Fruit fly (Drosophila melanogaster) whole organism, embryonic: ENCODE results near the gene nbs.

Experiments
- Adf1 ChIP-seq: fragments of 200-800 bp; sonication (Bioruptor generic); IDR thresholded peaks from 2 replicates; pipeline ENCODE4 v1.3.6; 2022; ENCODE audit warnings: missing biosample characterization, missing genetic modification characterization
- Atf3 ChIP-seq: fragments of 200-800 bp; sonication (Bioruptor generic); optimal IDR thresholded peaks from 3 replicates; lab custom pipeline; 2016; ENCODE audit warnings: missing biosample characterization, missing genetic modification characterization
- BtbVII ChIP-seq: fragments of 200-800 bp; sonication (Bioruptor generic); optimal IDR thresholded peaks from 3 replicates; lab custom pipeline; 2017; ENCODE audit warnings: missing biosample characterization, mild to moderate bottlenecking, missing genetic modification characterization
- CG10321 ChIP-seq: fragments of 200-800 bp; sonication (Bioruptor generic); IDR thresholded peaks from 2 replicates; pipeline ENCODE4 v1.3.6; 2022; ENCODE audit warnings: missing biosample characterization, missing genetic modification characterization
- CG10366 ChIP-seq: fragments of 200-800 bp; sonication (Bioruptor generic); IDR thresholded peaks from 2 replicates; pipeline ENCODE4 v1.3.6; 2022; ENCODE audit warnings: missing biosample characterization, missing genetic modification characterization
- CG10543 ChIP-seq: fragments of 200-800 bp; sonication (Bioruptor generic); optimal IDR thresholded peaks from 3 replicates; lab custom pipeline; 2017; ENCODE audit warnings: missing biosample characterization, mild to moderate bottlenecking, missing genetic modification characterization, moderate library complexity
- CG11456 ChIP-seq: fragments of 200-800 bp; sonication (Bioruptor generic); IDR thresholded peaks from 3 replicates; pipeline ENCODE4 v1.3.6; 2022; ENCODE audit warnings: missing biosample characterization, missing genetic modification characterization
- CG12942 ChIP-seq: fragments of 200-800 bp; sonication (Bioruptor generic); optimal IDR thresholded peaks from 3 replicates; lab custom pipeline; 2016; ENCODE audit warnings: missing biosample characterization, missing genetic modification characterization
- CG13287 ChIP-seq: fragments of 200-800 bp; sonication (Bioruptor generic); IDR thresholded peaks from 2 replicates; pipeline ENCODE4 v1.3.6; 2022; ENCODE audit warnings: missing biosample characterization, missing genetic modification characterization; ENCODE audit not compliant: partially characterized antibody
- CG13296 ChIP-seq: fragments of 200-800 bp; sonication (Bioruptor generic); optimal IDR thresholded peaks from 3 replicates; lab custom pipeline; 2018; ENCODE audit warnings: missing biosample characterization, mild to moderate bottlenecking, missing genetic modification characterization
- CG15601 ChIP-seq: fragments of 200-800 bp; sonication (Bioruptor generic); optimal IDR thresholded peaks from 3 replicates; lab custom pipeline; 2019; ENCODE audit warnings: missing biosample characterization, mild to moderate bottlenecking, missing genetic modification characterization, moderate library complexity
- CG1602 ChIP-seq: fragments of 200-800 bp; sonication (Bioruptor generic); optimal IDR thresholded peaks from 3 replicates; lab custom pipeline; 2016; ENCODE audit warnings: missing biosample characterization, missing genetic modification characterization
- CG18011 ChIP-seq: fragments of 200-800 bp; sonication (Bioruptor generic); optimal IDR thresholded peaks from 2 replicates; lab custom pipeline; 2017; ENCODE audit warnings: missing biosample characterization, missing genetic modification characterization, mild to moderate bottlenecking, moderate library complexity, missing genotype
- CG18262 ChIP-seq: fragments of 200-800 bp; optimal IDR thresholded peaks from 3 replicates; lab custom pipeline; 2019; ENCODE audit warnings: missing biosample characterization, mild to moderate bottlenecking, missing genetic modification characterization, moderate library complexity
- CG18619 ChIP-seq: fragments of 200-800 bp; sonication (Bioruptor generic); optimal IDR thresholded peaks from 3 replicates; lab custom pipeline; 2017; ENCODE audit warnings: missing biosample characterization, mild to moderate bottlenecking, missing genetic modification characterization
- CG31388 ChIP-seq: fragments of 200-800 bp; sonication (Bioruptor generic); optimal IDR thresholded peaks from 2 replicates; lab custom pipeline; 2016; ENCODE audit warnings: missing biosample characterization, missing genetic modification characterization
- CG3281 ChIP-seq: fragments of 200-800 bp; sonication (Bioruptor generic); optimal IDR thresholded peaks from 3 replicates; lab custom pipeline; 2017; ENCODE audit warnings: missing biosample characterization, mild to moderate bottlenecking, missing genetic modification characterization
- CG34376 ChIP-seq: fragments of 200-800 bp; sonication (Bioruptor generic); optimal IDR thresholded peaks from 2 replicates; lab custom pipeline; 2018; ENCODE audit warnings: missing biosample characterization, mild to moderate bottlenecking, missing genetic modification characterization
- CG4282 ChIP-seq: fragments of 200-800 bp; sonication (Bioruptor generic); optimal IDR thresholded peaks from 2 replicates; lab custom pipeline; 2016; ENCODE audit warnings: missing biosample characterization, missing genetic modification characterization
- CG5180 ChIP-seq: fragments of 200-800 bp; sonication (Bioruptor generic); optimal IDR thresholded peaks from 3 replicates; lab custom pipeline; 2017; ENCODE audit warnings: missing biosample characterization, missing genetic modification characterization, mild to moderate bottlenecking, moderate library complexity, missing genetic modification reagents
- CG6791 ChIP-seq: fragments of 200-800 bp; sonication (Bioruptor generic); IDR thresholded peaks from 3 replicates; pipeline ENCODE4 v1.3.6; 2022; ENCODE audit warnings: missing biosample characterization, missing genetic modification characterization; ENCODE audit not compliant: partially characterized antibody
- Deaf1 ChIP-seq: fragments of 200-800 bp; optimal IDR thresholded peaks from 3 replicates; lab custom pipeline; 2019; ENCODE audit warnings: missing biosample characterization, mild to moderate bottlenecking, missing genetic modification characterization, moderate library complexity
- Dp ChIP-seq: fragments of 200-800 bp; sonication (Bioruptor generic); optimal IDR thresholded peaks from 2 replicates; lab custom pipeline; 2018; ENCODE audit warnings: missing biosample characterization, mild to moderate bottlenecking, missing genetic modification characterization, moderate library complexity
- Fer1 ChIP-seq: fragments of 200-800 bp; sonication (Bioruptor generic); optimal IDR thresholded peaks from 2 replicates; lab custom pipeline; 2017; ENCODE audit warnings: missing biosample characterization, mild to moderate bottlenecking, missing genetic modification characterization
- Med ChIP-seq: fragments of 200-800 bp; sonication (Bioruptor generic); peaks from one replicate; lab custom pipeline; 2016; ENCODE audit warnings: missing biosample characterization, missing genetic modification characterization, mild to moderate bottlenecking, inconsistent platforms, moderate library complexity
- Pdp1 ChIP-seq, 2 experiments: fragments of 200-800 bp; sonication (Bioruptor generic); optimal IDR thresholded peaks; 3 replicates each; lab custom pipeline; 2016; ENCODE audit warnings: missing biosample characterization in 2 of 2, missing genetic modification characterization in 2 of 2, mild to moderate bottlenecking in 1 of 2, moderate library complexity in 1 of 2
- Rfx ChIP-seq: fragments of 200-800 bp; sonication (Bioruptor generic); IDR thresholded peaks from 2 replicates; pipeline ENCODE4 v1.3.6; 2022; ENCODE audit warnings: missing biosample characterization, missing genetic modification characterization
- Trl ChIP-seq, 3 experiments: fragments of >200 bp in 2 of 3; fragments of 200-800 bp in 1 of 3; sonication (Bioruptor generic) in 1 of 3; optimal IDR thresholded peaks; 2 replicates in 1 of 3; 3 replicates in 2 of 3; lab custom pipeline; 2016 to 2017; ENCODE audit warnings: missing biosample characterization in 1 of 3, missing genetic modification characterization in 1 of 3
- ap ChIP-seq: fragments of 200-800 bp; sonication (Bioruptor generic); IDR thresholded peaks from 2 replicates; pipeline ENCODE4 v1.3.6; 2022; ENCODE audit warnings: missing biosample characterization, missing genetic modification characterization
- caup ChIP-seq: fragments of 200-800 bp; sonication (Bioruptor generic); optimal IDR thresholded peaks from 3 replicates; lab custom pipeline; 2017; ENCODE audit warnings: missing biosample characterization, mild to moderate bottlenecking, missing genetic modification characterization, moderate library complexity; ENCODE audit not compliant: severe bottlenecking
- chinmo ChIP-seq: fragments of 200-800 bp; sonication (Bioruptor generic); IDR thresholded peaks from 4 replicates; pipeline ENCODE4 v1.3.6; 2022; ENCODE audit warnings: missing biosample characterization, missing genetic modification characterization; ENCODE audit not compliant: partially characterized antibody
- chn ChIP-seq: fragments of 200-800 bp; sonication (Bioruptor generic); optimal IDR thresholded peaks from 2 replicates; lab custom pipeline; 2016; ENCODE audit warnings: missing biosample characterization, missing genetic modification characterization
- dmrt11E ChIP-seq: fragments of 200-800 bp; sonication (Bioruptor generic); optimal IDR thresholded peaks from 3 replicates; lab custom pipeline; 2018; ENCODE audit warnings: missing biosample characterization, mild to moderate bottlenecking, missing genetic modification characterization, moderate library complexity
- ems ChIP-seq: fragments of 200-800 bp; sonication (Bioruptor generic); optimal IDR thresholded peaks from 3 replicates; lab custom pipeline; 2016; ENCODE audit warnings: missing biosample characterization, missing genetic modification characterization
- exex ChIP-seq: fragments of 200-800 bp; sonication (Bioruptor generic); optimal IDR thresholded peaks from 4 replicates; lab custom pipeline; 2018; ENCODE audit warnings: missing biosample characterization, mild to moderate bottlenecking, missing genetic modification characterization, moderate library complexity
- eyg ChIP-seq: fragments of 200-800 bp; sonication (Bioruptor generic); optimal IDR thresholded peaks from 3 replicates; lab custom pipeline; 2016; ENCODE audit warnings: missing biosample characterization, missing genetic modification characterization
- ftz-f1 ChIP-seq: fragments of 200-800 bp; sonication (Bioruptor generic); optimal IDR thresholded peaks from 2 replicates; lab custom pipeline; 2016; ENCODE audit warnings: missing biosample characterization, missing genetic modification characterization
- fu2 ChIP-seq: fragments of 200-800 bp; sonication (Bioruptor generic); optimal IDR thresholded peaks from 2 replicates; lab custom pipeline; 2016; ENCODE audit warnings: missing biosample characterization, missing genetic modification characterization
- gce ChIP-seq: fragments of 200-800 bp; sonication (Bioruptor generic); IDR thresholded peaks from 3 replicates; pipeline ENCODE4 v1.3.6; 2022; ENCODE audit warnings: missing biosample characterization, missing genetic modification characterization
- lbe ChIP-seq: fragments of 200-800 bp; sonication (Bioruptor generic); optimal IDR thresholded peaks from 2 replicates; lab custom pipeline; 2016; ENCODE audit warnings: missing biosample characterization, mild to moderate bottlenecking, missing genetic modification characterization
- nerfin-2 ChIP-seq: fragments of 200-800 bp; sonication (Bioruptor generic); IDR thresholded peaks from 2 replicates; pipeline ENCODE4 v1.3.6; 2022; ENCODE audit warnings: missing biosample characterization, missing genetic modification characterization; ENCODE audit not compliant: partially characterized antibody
- pfk ChIP-seq: fragments of 200-800 bp; sonication (Bioruptor generic); optimal IDR thresholded peaks from 2 replicates; lab custom pipeline; 2018; ENCODE audit warnings: missing biosample characterization, mild to moderate bottlenecking, missing genetic modification characterization, moderate library complexity
- row ChIP-seq: fragments of 200-800 bp; sonication (Bioruptor generic); IDR thresholded peaks from 3 replicates; pipeline ENCODE4 v1.3.6; 2022; ENCODE audit warnings: missing biosample characterization, missing genetic modification characterization
- sens ChIP-seq: fragments of 200-800 bp; sonication (Bioruptor generic); peaks from one replicate; lab custom pipeline; 2016; ENCODE audit warnings: missing biosample characterization, missing genetic modification characterization
- seq ChIP-seq: fragments of 200-800 bp; sonication (Bioruptor generic); IDR thresholded peaks from 2 replicates; pipeline ENCODE4 v1.3.6; 2022; ENCODE audit warnings: missing biosample characterization, missing genetic modification characterization
- sug ChIP-seq: fragments of 200-800 bp; optimal IDR thresholded peaks from 2 replicates; lab custom pipeline; 2019; ENCODE audit warnings: missing biosample characterization, mild to moderate bottlenecking, missing genetic modification characterization, moderate library complexity

Gene nbs

DNA sequence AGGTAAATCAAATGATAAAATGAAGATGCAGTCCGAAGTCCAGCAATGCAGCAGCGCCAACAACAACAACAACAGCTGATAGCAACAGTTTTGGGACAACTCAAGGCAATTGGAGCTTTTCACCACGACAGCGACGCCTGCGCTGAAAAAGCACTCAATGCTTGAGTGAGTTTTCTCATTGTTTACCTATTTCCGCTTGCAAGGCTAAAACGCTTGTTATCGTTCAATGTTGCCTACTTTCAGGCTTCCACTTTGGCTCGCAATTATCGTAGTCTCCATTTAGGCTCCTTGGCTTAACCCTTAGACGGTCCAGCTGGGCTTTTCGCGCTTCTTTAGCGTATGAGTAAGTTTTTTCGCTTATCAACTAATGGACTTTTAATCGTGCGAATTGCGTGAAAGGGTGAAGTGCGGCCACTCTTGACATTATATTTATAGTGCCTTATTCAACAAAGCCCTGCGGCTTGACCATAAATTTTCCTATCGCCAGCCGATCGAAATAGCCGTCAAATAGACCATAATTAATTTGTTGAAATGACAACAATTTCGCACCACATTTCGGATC lies 39.1 kb upstream of the nbs start (continued):
- TF ChIP-seq ems (GFP tag; lab: Kevin White, UChicago): peak; percentile 28

DNA sequence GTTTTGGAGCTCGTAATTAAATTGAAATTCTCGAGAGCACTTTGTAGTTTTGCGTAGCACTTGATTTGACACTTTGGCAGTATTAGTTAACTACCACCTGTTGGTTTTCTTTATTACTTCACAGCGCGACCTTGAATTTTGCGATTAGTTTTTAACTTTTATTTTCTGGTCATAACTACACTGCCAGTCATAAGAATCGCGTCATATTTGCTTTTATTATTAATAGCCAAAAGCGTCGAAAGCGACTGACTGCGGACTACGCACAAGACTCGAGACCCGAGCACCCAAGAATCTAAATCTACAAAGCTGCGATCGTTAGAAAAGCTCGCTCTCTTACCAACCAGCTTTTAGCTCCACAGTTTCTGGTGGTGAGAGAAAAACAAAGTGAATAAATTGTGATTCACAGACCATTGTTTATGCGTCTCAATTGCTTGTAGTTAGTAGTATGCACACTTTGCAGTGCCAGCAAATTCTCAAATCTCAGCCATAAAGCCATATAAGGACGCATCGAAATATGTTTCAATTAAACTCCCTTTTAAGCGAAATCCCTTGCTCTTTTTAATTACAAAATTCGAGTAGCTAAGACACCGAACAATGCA lies 37.3 kb upstream of the nbs start, which contains the start of gene CG42268:
Gene CG42268 (minus strand): TSS at position 245 of the 599 bp plus-strand sequence.
- no peak for TF ChIP-seq chn (GFP tag; lab: Kevin White, UChicago)
- TF ChIP-seq dmrt11E (tag; lab: Kevin White, UChicago): no peak
- TF ChIP-seq ftz-f1: peak; percentile 63
- peak; percentile 21 for TF ChIP-seq caup
- peak; percentile 26 for TF ChIP-seq sug (tag; lab: Kevin White, UChicago)
- TF ChIP-seq seq (GFP tag; lab: Robert Waterston, UW): no peak
- TF ChIP-seq gce (GFP tag; lab: Robert Waterston, UW): no peak
- TF ChIP-seq CG3281 (GFP tag; lab: Kevin White, UChicago): peak; percentile 29
- no peak for TF ChIP-seq CG18262 (tag; lab: Kevin White, UChicago)
- peak; percentile 85 for TF ChIP-seq Deaf1
- no peak for TF ChIP-seq CG10321 (GFP tag; lab: Robert Waterston, UW)
- peak; percentile 84 for TF ChIP-seq exex
- TF ChIP-seq lbe: no peak
- no peak for TF ChIP-seq ap (GFP tag; lab: Robert Waterston, UW)
- TF ChIP-seq Trl (optimal IDR thresholded peaks at IDR 0.05; lab: Kevin White, UChicago): peak in 1 of 2 experiments; percentile 42
- TF ChIP-seq Trl (GFP tag; optimal IDR thresholded peaks at IDR 0.05; lab: Kevin White, UChicago): no peak
- no peak for TF ChIP-seq Atf3 (GFP tag; lab: Kevin White, UChicago)
- peak; percentile 81 for TF ChIP-seq Med
- peak; percentile 32; the same call in 1 of the 3 replicates for TF ChIP-seq row (GFP tag; lab: Robert Waterston, UW)
- peak; percentile 6; the same call in 1 of the 2 replicates for TF ChIP-seq Adf1 (GFP tag; lab: Robert Waterston, UW)
- peak; percentile 36 for TF ChIP-seq Fer1
- TF ChIP-seq CG18619 (GFP tag; lab: Kevin White, UChicago): no peak
- peak; percentile 30; the same call in 1 of the 2 replicates for TF ChIP-seq Rfx (GFP tag; lab: Robert Waterston, UW)
- TF ChIP-seq CG18011 (GFP tag; lab: Kevin White, UChicago): no peak
- no peak for TF ChIP-seq eyg (GFP tag; lab: Kevin White, UChicago)
- peak; percentile 47 for TF ChIP-seq CG34376 (GFP tag; lab: Kevin White, UChicago)
- TF ChIP-seq CG6791 (GFP tag; lab: Robert Waterston, UW): no peak
- TF ChIP-seq CG10366 (GFP tag; lab: Robert Waterston, UW): no peak
- peak; percentile 74; the same call in 1 of the 4 replicates for TF ChIP-seq chinmo
- TF ChIP-seq fu2 (GFP tag; lab: Kevin White, UChicago): no peak
- no peak for TF ChIP-seq CG11456 (GFP tag; lab: Robert Waterston, UW)
- no peak for TF ChIP-seq nerfin-2 (GFP tag; lab: Robert Waterston, UW)
- TF ChIP-seq sens (GFP tag; lab: Kevin White, UChicago): peak; percentile 62
- peak; percentile 20 for TF ChIP-seq CG13296
- no peak for TF ChIP-seq CG5180
- TF ChIP-seq CG10543 (GFP tag; lab: Kevin White, UChicago): peak; percentile 21
- no peak for TF ChIP-seq CG4282 (GFP tag; lab: Kevin White, UChicago)
- TF ChIP-seq BtbVII (GFP tag; lab: Kevin White, UChicago): peak; percentile 46
- no peak for TF ChIP-seq CG1602 (GFP tag; lab: Kevin White, UChicago)
- peak; percentile 18; the same call in 1 of the 2 replicates for TF ChIP-seq CG13287 (GFP tag; lab: Robert Waterston, UW)
- no peak for TF ChIP-seq pfk (GFP tag; lab: Kevin White, UChicago)
- TF ChIP-seq Pdp1 (GFP tag; optimal IDR thresholded peaks at IDR 0.05; lab: Kevin White, UChicago): peak in 1 of 2 experiments; percentile 25
- TF ChIP-seq CG15601 (tag; lab: Kevin White, UChicago): no peak
- TF ChIP-seq Dp (GFP tag; lab: Kevin White, UChicago): no peak
- no peak for TF ChIP-seq CG31388 (GFP tag; lab: Kevin White, UChicago)
- TF ChIP-seq CG12942 (GFP tag; lab: Kevin White, UChicago): no peak
